Worm (Caenorhabditis elegans) whole organism, dauer: ENCODE measurements around the gene F57B1.1.

Experiments
- unc-62 ChIP-seq: sonication (generic microtip); optimal IDR thresholded peaks from 2 replicates; lab custom pipeline; 2017; ENCODE audit warnings: missing biosample characterization, missing genetic modification reagents, missing genetic modification characterization

The F57B1.1 gene

DNA sequence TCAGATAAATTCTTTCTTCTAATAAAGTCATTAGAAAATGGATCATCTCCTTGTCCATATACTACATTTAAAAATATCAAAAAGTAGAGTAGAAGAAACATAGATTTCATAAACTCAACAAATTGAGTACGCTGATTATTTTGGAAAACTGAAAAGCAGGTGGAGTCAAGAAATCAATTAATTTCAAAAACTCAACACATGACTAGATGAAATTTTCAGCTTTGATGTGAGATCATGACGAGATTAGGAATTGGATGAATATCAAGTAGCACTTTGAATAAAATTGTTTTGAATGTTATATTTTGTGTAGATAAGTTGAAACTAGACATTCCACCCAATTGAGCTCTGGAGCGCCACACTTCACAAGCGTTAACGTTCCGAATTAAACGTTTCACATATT is at the start of gene F57B1.1:
Gene F57B1.1, minus strand, starts transcription at position 101 of the 400 bp plus-strand sequence.
- TF ChIP-seq unc-62 (GFP tag; lab: Kevin White, UChicago) = no peak

DNA sequence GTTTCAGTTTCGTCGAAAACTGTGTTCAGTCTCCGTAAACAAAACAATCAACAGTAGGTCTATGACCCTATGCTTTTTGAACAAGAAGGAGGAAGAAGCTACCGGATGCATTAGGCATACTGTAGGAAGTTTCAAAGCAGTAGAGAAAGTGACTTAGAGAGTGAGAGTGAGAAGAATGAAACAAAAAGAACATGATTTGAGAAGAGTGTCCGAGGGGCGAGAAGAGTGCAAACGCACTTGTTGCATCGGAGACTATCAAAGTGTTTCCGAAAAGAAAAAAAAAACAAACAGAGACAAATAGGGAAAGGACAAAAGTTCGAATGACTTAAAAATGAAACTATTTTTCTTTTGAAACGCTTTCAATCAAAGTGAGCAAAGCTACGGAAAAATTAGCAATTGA is 47.8 kb upstream of the F57B1.1 start:
- no peak for TF ChIP-seq unc-62 (GFP tag; lab: Kevin White, UChicago)

DNA sequence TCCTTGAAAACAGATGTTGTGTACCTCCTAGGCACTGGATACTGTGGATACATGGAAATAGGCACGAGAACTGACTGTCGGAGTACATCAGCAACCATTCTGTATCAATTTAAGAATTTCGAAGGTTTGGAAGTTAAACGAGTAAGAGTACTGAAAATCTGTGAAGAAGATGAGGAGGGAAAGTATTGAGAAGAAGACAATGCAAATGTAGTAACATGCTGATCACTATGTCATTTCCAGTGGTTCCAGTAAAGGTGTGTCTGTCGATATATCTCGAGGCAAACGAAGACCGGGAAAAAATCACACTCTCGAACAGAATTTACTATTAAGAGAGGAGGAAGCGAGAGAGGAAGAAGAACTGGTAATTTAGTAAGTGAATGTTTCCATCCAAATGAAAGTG is 41.1 kb upstream of the F57B1.1 start, which contains the start of gene dmd-10:
Gene dmd-10, minus strand, starts transcription at position 101 of the 400 bp plus-strand sequence.
- no peak for TF ChIP-seq unc-62 (GFP tag; lab: Kevin White, UChicago)

DNA sequence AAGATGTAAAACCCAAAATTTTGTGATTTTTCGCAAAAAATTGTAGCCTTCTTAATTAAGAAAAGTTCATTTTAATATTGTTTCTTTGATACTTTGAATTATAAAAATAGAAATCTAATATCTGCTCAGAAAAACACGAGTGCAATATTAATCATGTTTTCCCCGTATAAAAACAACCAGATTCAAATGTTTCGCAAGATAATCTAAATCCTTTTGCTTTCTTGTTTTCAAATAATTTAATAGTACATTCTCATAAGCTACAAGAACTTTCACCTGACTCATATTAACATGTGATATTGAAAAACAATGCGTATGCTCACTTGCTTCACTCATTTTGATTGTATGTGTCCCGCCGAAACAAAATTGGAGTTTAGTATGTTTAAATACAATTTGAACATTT is 39.9 kb upstream of the F57B1.1 start:
- TF ChIP-seq unc-62 (GFP tag; lab: Kevin White, UChicago) = no peak

DNA sequence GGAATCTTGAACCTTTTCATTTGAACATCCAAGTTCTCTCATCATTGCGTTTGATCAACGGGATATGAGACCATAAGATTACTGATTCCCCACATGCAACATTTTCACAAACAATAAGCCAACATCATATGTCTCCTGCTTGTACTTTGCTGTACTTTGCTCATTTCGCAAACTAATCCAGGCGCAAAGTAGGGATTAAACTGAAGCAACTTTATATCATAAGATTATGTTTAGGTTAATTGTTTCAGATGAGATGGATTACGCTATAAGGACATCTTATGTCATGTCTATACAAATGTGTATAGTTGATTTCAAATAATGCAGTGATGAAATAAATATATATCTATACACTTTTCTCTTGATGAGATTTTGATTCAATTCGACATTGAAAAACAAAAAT is 34.1 kb upstream of the F57B1.1 start:
- no peak for TF ChIP-seq unc-62 (GFP tag; lab: Kevin White, UChicago)

DNA sequence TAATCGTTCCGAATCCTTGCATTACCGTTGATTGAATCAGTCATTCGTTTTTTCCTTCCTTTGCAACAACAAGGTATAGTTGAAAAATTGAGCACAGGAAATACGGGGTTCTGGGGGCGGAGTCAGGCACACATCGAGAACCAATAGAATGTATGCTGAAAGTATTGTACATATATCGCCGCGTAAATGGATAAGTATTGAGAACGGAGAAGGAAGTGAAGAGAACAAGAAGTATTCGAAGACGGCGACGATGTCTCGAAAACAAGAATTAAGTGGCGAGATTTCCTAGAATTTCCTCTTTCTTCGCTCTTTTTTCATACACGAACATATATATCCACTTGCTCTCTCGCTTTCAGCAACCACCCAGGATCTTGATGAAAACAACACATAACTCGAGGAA is 25.6 kb upstream of the F57B1.1 start:
- TF ChIP-seq unc-62 (GFP tag; lab: Kevin White, UChicago) = no peak

DNA sequence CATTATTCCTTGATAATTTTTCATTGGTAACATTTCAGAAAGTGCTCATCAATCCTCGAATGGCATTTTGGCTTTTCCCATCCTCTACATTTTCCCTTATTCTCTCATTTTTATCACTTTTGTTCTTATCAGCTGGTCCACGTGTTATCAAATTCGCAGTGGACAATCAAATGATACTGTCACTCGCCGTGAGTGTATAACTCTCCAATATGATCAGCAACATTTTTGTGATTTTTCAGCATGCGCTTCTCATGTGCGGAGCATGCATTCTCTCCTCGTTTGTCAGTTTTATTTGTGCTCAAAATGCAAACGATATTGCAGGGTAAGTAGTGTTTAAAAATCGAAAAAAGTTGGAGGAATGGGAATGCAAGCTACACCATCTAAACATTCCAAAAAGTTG is 17.1 kb upstream of the F57B1.1 start:
- no peak for TF ChIP-seq unc-62 (GFP tag; lab: Kevin White, UChicago)

DNA sequence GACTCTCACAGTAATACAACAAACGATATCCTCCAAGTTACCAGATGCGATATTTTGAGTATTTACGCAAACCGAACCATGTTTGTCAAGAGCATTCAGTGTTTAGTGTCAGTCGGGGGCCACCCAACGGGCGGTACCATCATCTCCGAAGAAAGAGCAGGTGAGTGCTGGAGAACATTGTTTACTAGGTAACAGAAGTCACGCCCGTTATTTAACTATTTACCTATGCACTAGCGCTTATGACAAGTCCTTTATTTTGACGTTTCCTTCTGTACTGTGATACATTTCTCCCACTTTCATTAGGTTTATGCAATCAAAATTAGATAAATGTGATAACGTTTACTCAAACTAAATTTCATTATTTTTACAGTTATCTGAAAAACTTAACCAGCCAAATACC is 14.1 kb upstream of the F57B1.1 start, which contains the start of gene F57B1.6:
Gene F57B1.6, plus strand, starts transcription at position 79 of the 400 bp plus-strand sequence.
- TF ChIP-seq unc-62 (GFP tag; lab: Kevin White, UChicago) = no peak

DNA sequence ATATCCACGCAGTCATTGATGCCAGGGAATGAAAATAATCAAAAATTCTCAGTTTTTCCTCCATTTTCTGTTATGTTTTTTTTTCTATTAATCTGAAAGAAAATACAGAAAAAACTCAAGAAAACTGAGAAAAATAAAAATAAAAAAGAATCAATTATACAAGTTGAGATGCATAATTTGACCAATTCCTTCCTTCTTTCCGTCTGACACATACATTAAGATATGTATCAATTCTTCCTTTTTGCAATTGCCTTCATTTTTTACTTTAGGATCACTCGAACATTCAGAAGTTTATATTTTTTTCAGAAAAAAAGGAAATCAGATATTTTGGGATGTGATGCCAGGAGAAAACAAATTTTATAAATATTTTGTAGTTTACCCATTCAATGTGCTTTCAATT is 12.0 kb upstream of the F57B1.1 start, which contains the start of gene F57B1.5:
Gene F57B1.5, plus strand, starts transcription at position 301 of the 400 bp plus-strand sequence.
- TF ChIP-seq unc-62 (GFP tag; lab: Kevin White, UChicago) = no peak

DNA sequence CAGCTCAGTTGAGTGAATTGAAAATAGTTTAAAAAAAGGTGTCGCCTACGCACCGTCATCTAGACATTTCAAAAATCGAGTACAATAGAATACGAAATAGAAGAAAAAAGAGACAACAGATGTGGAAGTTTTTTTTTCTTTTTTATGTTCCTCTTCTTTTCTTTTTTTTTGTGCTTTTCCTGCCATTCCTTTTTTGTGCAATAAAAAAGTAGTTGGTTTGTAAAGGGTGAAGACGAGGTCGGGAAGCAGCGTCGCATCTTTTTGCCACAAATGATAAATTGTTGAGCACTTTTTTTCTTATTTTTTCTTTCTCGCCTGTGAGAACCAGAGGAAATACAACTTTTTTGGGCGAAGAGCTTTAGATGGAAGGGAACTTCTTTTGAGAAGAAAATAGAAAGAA is 11.1 kb upstream of the F57B1.1 start:
- no peak for TF ChIP-seq unc-62 (GFP tag; lab: Kevin White, UChicago)

DNA sequence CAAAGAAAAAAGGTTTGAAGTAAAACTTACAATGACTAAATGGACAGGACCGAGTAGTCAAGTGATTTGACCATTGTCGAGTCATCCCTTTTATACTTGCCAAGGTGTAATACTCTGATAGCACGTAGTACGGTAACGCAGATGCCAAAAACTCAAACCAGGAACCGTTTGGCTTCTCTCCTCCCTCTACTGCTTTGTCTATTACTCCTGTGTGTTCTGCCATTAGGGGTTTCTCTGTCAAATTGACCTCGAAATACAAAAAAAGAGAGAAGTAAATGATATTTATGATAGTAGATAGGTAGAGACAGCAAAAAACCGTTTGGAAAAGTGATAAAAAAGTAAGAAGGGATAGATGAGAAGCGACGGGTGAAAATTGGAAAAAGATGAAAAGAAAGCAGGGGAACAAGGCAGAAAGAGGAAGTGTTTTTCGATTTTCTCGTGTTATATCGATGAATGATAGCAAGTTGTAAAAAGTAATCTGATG is 6.7 kb upstream of the F57B1.1 start, which contains the start of the genes col-159 and col-160:
Gene col-159, minus strand, starts transcription at position 51 of the 484 bp plus-strand sequence.
Gene col-160, minus strand, starts transcription at position 63 of the 484 bp plus-strand sequence.
- TF ChIP-seq unc-62 (GFP tag; lab: Kevin White, UChicago) = no peak

DNA sequence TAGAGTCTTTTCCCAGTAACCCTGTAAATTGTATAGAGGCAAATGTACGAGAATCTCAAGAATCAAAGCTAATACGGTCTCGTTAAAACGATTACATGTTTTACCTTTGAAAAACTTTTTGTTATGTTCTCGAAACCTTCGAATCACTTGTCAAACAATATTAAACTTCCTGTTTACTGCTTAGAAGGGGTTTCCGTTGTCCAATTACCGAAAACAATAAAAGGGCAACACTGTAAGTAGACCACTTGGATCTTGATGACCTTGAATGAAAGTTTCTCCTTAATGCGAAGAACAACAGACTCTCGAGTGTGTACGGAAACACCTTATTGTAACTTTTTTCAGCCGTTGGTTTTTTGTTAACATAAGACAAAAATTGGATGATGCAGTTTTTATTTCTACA is 5.2 kb upstream of the F57B1.1 start:
- TF ChIP-seq unc-62 (GFP tag; lab: Kevin White, UChicago) = no peak

DNA sequence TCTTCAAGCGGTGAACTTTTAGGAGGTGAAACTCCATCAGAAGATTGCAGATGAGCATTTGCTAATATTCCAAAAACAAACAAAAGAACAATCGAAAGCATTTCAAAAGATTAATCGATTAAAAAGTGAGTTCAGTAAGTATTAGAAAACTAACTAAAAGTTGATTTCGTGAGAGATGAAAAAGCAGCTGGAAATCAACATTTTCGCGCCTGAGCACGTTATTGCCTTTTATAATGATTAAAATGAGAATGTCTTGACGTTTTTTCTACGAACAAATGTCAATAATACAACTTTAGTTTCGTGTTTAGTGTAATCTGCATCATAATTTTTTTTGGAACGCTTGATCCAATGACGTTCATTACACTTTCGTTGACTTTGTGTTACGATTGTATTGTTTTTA is 2.4 kb upstream of the F57B1.1 start, which contains the start of gene F57B1.9:
Gene F57B1.9, minus strand, starts transcription at position 101 of the 400 bp plus-strand sequence.
- TF ChIP-seq unc-62 (GFP tag; lab: Kevin White, UChicago) = no peak

DNA sequence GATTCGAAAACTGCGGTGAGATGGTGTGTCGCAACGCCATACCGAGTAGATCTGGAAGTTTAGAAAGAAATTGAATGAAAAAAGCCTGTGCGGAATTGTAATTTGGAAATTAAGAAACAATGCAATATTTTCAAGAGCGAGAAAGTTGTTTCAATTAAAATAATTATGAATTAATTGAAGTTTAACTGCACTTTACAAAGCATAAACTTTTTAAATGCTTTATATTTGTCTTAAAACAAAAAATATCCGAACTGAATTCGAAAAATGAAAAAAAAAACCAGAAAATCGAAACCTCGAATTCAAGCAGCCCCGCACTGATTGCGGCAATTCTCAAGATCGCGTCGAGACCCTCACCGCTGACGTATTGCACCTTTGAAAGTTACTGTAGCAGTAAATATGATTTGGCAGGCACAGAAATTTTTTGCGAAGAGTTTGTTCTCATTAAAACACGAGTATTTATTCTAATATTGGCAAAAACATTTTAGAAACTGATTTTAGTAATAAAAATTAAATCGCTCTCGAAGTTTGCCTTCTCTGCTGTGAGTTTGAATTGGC is 1.9 kb downstream of the F57B1.1 start, which contains the start of gene sun-1:
Gene sun-1, minus strand, starts transcription at position 51 of the 555 bp plus-strand sequence.
- TF ChIP-seq unc-62 (GFP tag; lab: Kevin White, UChicago) = no peak

DNA sequence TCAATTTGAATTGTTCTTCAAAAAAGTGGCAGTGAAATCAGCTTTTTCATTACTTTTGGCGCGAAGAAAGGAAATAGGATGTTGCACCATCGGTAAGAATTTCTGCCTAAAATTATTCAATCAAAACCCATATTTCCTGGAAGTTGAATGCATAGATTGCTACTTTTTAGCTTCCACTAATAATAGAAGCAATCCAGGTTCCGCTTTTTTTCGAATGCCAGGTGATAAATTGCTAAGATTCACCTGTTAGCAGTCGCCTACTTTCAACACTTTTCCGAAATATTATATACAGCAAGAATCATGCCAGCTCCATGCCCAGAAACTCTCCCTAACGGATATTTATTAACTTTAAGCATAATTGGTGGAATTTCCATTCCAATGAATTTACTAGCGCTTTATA is 10.1 kb downstream of the F57B1.1 start, which contains the start of gene sri-6:
Gene sri-6, plus strand, starts transcription at position 301 of the 400 bp plus-strand sequence.
- TF ChIP-seq unc-62 (GFP tag; lab: Kevin White, UChicago) = no peak

DNA sequence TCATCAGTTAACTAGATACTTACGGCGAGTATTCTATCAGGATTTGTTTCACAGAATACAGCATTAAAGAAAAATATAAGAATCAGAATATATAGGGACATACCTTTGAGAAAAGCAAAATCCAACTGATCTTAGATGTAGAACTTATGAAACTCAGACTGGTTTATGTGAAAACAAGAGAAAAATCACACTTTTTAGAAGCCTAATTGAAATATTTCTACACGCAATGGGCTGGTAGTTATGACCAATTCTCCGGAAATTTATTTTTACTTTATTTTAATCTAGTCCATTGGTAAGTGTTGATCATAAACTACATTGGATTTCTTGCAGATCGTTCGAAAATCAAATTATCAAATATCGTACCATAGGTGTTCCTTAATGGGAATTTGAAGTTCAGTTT is 11.3 kb downstream of the F57B1.1 start, which contains the start of gene T09E8.4:
Gene T09E8.4, minus strand, starts transcription at position 101 of the 400 bp plus-strand sequence.
- no peak for TF ChIP-seq unc-62 (GFP tag; lab: Kevin White, UChicago)

DNA sequence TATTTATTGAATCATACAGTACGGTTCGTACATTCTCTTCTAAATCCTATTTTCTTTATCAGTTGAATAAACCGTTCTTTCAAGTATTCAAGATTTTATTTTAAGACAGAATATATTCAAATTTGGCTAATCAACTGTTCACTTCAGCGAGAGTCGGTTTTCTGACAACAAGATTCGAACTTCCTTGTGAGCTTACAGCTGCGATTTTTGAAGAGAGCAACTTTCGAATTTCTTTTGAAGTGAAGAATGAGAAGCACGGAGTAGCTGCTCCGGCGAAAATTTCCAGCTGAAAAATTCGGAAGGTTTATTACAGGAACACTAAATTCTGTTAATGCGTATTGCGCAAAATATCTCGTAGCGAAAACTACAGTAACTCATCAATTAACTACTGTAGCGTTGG is 14.0 kb downstream of the F57B1.1 start:
- TF ChIP-seq unc-62 (GFP tag; lab: Kevin White, UChicago) = no peak
